Fruit fly (Drosophila melanogaster) whole organism, embryonic: ENCODE data around the gene CG7149.

Experiments used
- Atf3 ChIP-seq: fragments of 200-800 bp; sonication (Bioruptor generic); optimal IDR thresholded peaks from 3 replicates; lab custom pipeline; 2016; ENCODE audit warnings: missing biosample characterization, missing genetic modification characterization
- BEAF-32 ChIP-seq: fragments of 200-800 bp; sonication (Bioruptor generic); optimal IDR thresholded peaks from 3 replicates; lab custom pipeline; 2017; ENCODE audit warnings: missing biosample characterization, missing genetic modification characterization, mild to moderate bottlenecking, moderate library complexity, missing genetic modification reagents
- BtbVII ChIP-seq: fragments of 200-800 bp; sonication (Bioruptor generic); optimal IDR thresholded peaks from 3 replicates; lab custom pipeline; 2017; ENCODE audit warnings: missing biosample characterization, mild to moderate bottlenecking, missing genetic modification characterization
- CG10209 ChIP-seq: fragments of 200-800 bp; sonication (Bioruptor generic); optimal IDR thresholded peaks from 3 replicates; lab custom pipeline; 2017; ENCODE audit warnings: missing biosample characterization, mild to moderate bottlenecking, missing genetic modification characterization, missing genetic modification reagents
- CG10366 ChIP-seq: fragments of 200-800 bp; sonication (Bioruptor generic); IDR thresholded peaks from 2 replicates; pipeline ENCODE4 v1.3.6; 2022; ENCODE audit warnings: missing biosample characterization, missing genetic modification characterization
- CG10462 ChIP-seq: fragments of 200-800 bp; sonication (Bioruptor generic); optimal IDR thresholded peaks from 2 replicates; lab custom pipeline; 2016; ENCODE audit warnings: missing biosample characterization, missing genetic modification characterization
- CG10565 ChIP-seq: fragments of 200-800 bp; sonication (Bioruptor generic); optimal IDR thresholded peaks from 3 replicates; lab custom pipeline; 2016; ENCODE audit warnings: missing biosample characterization, mild to moderate bottlenecking, missing genetic modification characterization
- CG12219 ChIP-seq: fragments of 200-800 bp; sonication (Bioruptor generic); optimal IDR thresholded peaks from 3 replicates; lab custom pipeline; 2018; ENCODE audit warnings: missing biosample characterization, mild to moderate bottlenecking, missing genetic modification characterization
- CG12236 ChIP-seq: fragments of 200-800 bp; sonication (Bioruptor generic); optimal IDR thresholded peaks from 2 replicates; lab custom pipeline; 2016; ENCODE audit warnings: missing biosample characterization, missing genetic modification characterization
- CG12659 ChIP-seq: fragments of 200-800 bp; sonication (Bioruptor generic); optimal IDR thresholded peaks from 3 replicates; lab custom pipeline; 2017; ENCODE audit warnings: mild to moderate bottlenecking, missing biosample characterization, missing genetic modification reagents, missing genetic modification characterization
- CG2199 ChIP-seq: fragments of 200-800 bp; sonication (Bioruptor generic); IDR thresholded peaks from 3 replicates; pipeline ENCODE4 v1.3.6; 2022; ENCODE audit warnings: missing biosample characterization, missing genetic modification characterization
- CG2712 ChIP-seq: fragments of 200-800 bp; optimal IDR thresholded peaks from 3 replicates; lab custom pipeline; 2019; ENCODE audit warnings: missing biosample characterization, mild to moderate bottlenecking, missing genetic modification characterization, moderate library complexity
- CG3065 ChIP-seq: fragments of 200-800 bp; sonication (Bioruptor generic); optimal IDR thresholded peaks from 2 replicates; lab custom pipeline; 2016; ENCODE audit warnings: missing biosample characterization, missing genetic modification characterization
- CG31365 ChIP-seq: fragments of 200-800 bp; sonication (Bioruptor generic); optimal IDR thresholded peaks from 2 replicates; lab custom pipeline; 2018; ENCODE audit warnings: missing biosample characterization, mild to moderate bottlenecking, missing genetic modification characterization
- CG4328 ChIP-seq: fragments of 200-800 bp; sonication (Bioruptor generic); optimal IDR thresholded peaks from 3 replicates; lab custom pipeline; 2017; ENCODE audit warnings: missing biosample characterization, missing genetic modification reagents, missing genetic modification characterization
- CG7271 ChIP-seq: fragments of 200-800 bp; sonication (Bioruptor generic); optimal IDR thresholded peaks from 2 replicates; lab custom pipeline; 2018; ENCODE audit warnings: missing biosample characterization, mild to moderate bottlenecking, missing genetic modification characterization, moderate library complexity
- CG7928 ChIP-seq: fragments of 200-800 bp; sonication (Bioruptor generic); optimal IDR thresholded peaks from 2 replicates; lab custom pipeline; 2017; ENCODE audit warnings: missing biosample characterization, mild to moderate bottlenecking, missing genetic modification characterization
- CG8290 ChIP-seq, 3 experiments: fragments of 200-800 bp; sonication (Bioruptor generic); optimal IDR thresholded peaks; 2 replicates each; lab custom pipeline; 2016 to 2019; ENCODE audit warnings: missing biosample characterization in 3 of 3, missing genetic modification characterization in 3 of 3, mild to moderate bottlenecking in 2 of 3, moderate library complexity in 1 of 3
- CG8359 ChIP-seq: fragments of 200-800 bp; sonication (Bioruptor generic); optimal IDR thresholded peaks from 2 replicates; lab custom pipeline; 2017; ENCODE audit warnings: missing biosample characterization, mild to moderate bottlenecking, missing genetic modification characterization, borderline replicate concordance
- CG9215 ChIP-seq: fragments of 200-800 bp; sonication (Bioruptor generic); IDR thresholded peaks from 2 replicates; pipeline ENCODE4 v1.3.6; 2022; ENCODE audit warnings: missing biosample characterization, missing genetic modification characterization
- CTCF ChIP-seq: fragments of 200-800 bp; sonication (Bioruptor generic); optimal IDR thresholded peaks from 2 replicates; lab custom pipeline; 2017; ENCODE audit warnings: missing biosample characterization, mild to moderate bottlenecking, missing genetic modification characterization, moderate library complexity
- Camta ChIP-seq: fragments of 200-800 bp; sonication (Bioruptor generic); optimal IDR thresholded peaks from 2 replicates; lab custom pipeline; 2016; ENCODE audit warnings: missing biosample characterization, missing genetic modification characterization
- Fer3 ChIP-seq: fragments of 200-800 bp; sonication (Bioruptor generic); optimal IDR thresholded peaks from 2 replicates; lab custom pipeline; 2018; ENCODE audit warnings: missing biosample characterization, mild to moderate bottlenecking, missing genetic modification characterization, moderate library complexity
- HmgD ChIP-seq: fragments of 200-800 bp; sonication (Bioruptor generic); optimal IDR thresholded peaks from 3 replicates; lab custom pipeline; 2016; ENCODE audit warnings: missing biosample characterization, missing genetic modification characterization
- Hr39 ChIP-seq: fragments of >200 bp; optimal IDR thresholded peaks from 2 replicates; lab custom pipeline; 2017
- Oli ChIP-seq: fragments of 200-800 bp; sonication (Bioruptor generic); optimal IDR thresholded peaks from 2 replicates; lab custom pipeline; 2018; ENCODE audit warnings: missing biosample characterization, mild to moderate bottlenecking, missing genetic modification characterization, moderate library complexity
- Taf1 ChIP-seq: fragments of 200-800 bp; sonication (Bioruptor generic); IDR thresholded peaks from 2 replicates; pipeline ENCODE4 v1.3.6; 2022; ENCODE audit warnings: missing biosample characterization, missing genetic modification characterization
- Usf ChIP-seq: fragments of 200-800 bp; sonication (Bioruptor generic); optimal IDR thresholded peaks from 2 replicates; lab custom pipeline; 2017; ENCODE audit warnings: missing genotype, missing biosample characterization, missing genetic modification characterization
- ac ChIP-seq: fragments of 200-800 bp; sonication (Bioruptor generic); optimal IDR thresholded peaks from 3 replicates; lab custom pipeline; 2017; ENCODE audit warnings: missing biosample characterization, mild to moderate bottlenecking, missing genetic modification characterization
- bigmax ChIP-seq: fragments of 200-800 bp; sonication (Bioruptor generic); optimal IDR thresholded peaks from 2 replicates; lab custom pipeline; 2018; ENCODE audit warnings: missing biosample characterization, mild to moderate bottlenecking, missing genetic modification characterization
- bowl ChIP-seq: fragments of 200-800 bp; sonication (Bioruptor generic); IDR thresholded peaks from 2 replicates; pipeline ENCODE4 v1.3.6; 2022; ENCODE audit warnings: missing biosample characterization, missing genetic modification characterization
- eyg ChIP-seq: fragments of 200-800 bp; sonication (Bioruptor generic); optimal IDR thresholded peaks from 3 replicates; lab custom pipeline; 2016; ENCODE audit warnings: missing biosample characterization, missing genetic modification characterization
- gsb ChIP-seq: fragments of 200-800 bp; sonication (Bioruptor generic); IDR thresholded peaks from 2 replicates; pipeline ENCODE4 v1.3.6; 2022; ENCODE audit warnings: missing biosample characterization, missing genetic modification characterization
- ind ChIP-seq: fragments of 200-800 bp; sonication (Bioruptor generic); optimal IDR thresholded peaks from 3 replicates; lab custom pipeline; 2016; ENCODE audit warnings: missing biosample characterization, missing genetic modification characterization
- insv ChIP-seq, 2 experiments: fragments of 200-800 bp; sonication (Bioruptor generic); optimal IDR thresholded peaks; 3 replicates each; lab custom pipeline; 2016 to 2018; ENCODE audit warnings: missing biosample characterization in 2 of 2, missing genetic modification characterization in 2 of 2
- jigr1 ChIP-seq: fragments of 200-800 bp; sonication (Bioruptor generic); IDR thresholded peaks from 3 replicates; pipeline ENCODE4 v1.3.6; 2022; ENCODE audit warnings: missing biosample characterization, missing genetic modification characterization
- mirr ChIP-seq: fragments of 200-800 bp; sonication (Bioruptor generic); optimal IDR thresholded peaks from 3 replicates; lab custom pipeline; 2018; ENCODE audit warnings: missing biosample characterization, mild to moderate bottlenecking, missing genetic modification characterization
- nerfin-2 ChIP-seq: fragments of 200-800 bp; sonication (Bioruptor generic); IDR thresholded peaks from 2 replicates; pipeline ENCODE4 v1.3.6; 2022; ENCODE audit warnings: missing biosample characterization, missing genetic modification characterization; ENCODE audit not compliant: partially characterized antibody
- otp ChIP-seq: fragments of 200-800 bp; sonication (Bioruptor generic); IDR thresholded peaks from 3 replicates; pipeline ENCODE4, ENCODE4 v1.3.6; 2022; ENCODE audit warnings: missing biosample characterization, missing genetic modification characterization
- p53 ChIP-seq: fragments of 200-800 bp; sonication (Bioruptor generic); optimal IDR thresholded peaks from 2 replicates; lab custom pipeline; 2016; ENCODE audit warnings: missing biosample characterization, missing genetic modification characterization
- sc ChIP-seq, 3 experiments: fragments of >200 bp in 2 of 3; fragments of 200-800 bp in 1 of 3; sonication (Bioruptor generic) in 1 of 3; optimal IDR thresholded peaks; 2 replicates in 2 of 3; 3 replicates in 1 of 3; lab custom pipeline; 2017; ENCODE audit warnings: mild to moderate bottlenecking in 1 of 3, missing biosample characterization in 1 of 3, missing genetic modification characterization in 1 of 3, missing genetic modification reagents in 1 of 3
- sd ChIP-seq: fragments of 200-800 bp; sonication (Bioruptor generic); optimal IDR thresholded peaks from 3 replicates; lab custom pipeline; 2018; ENCODE audit warnings: missing biosample characterization, mild to moderate bottlenecking, missing genetic modification characterization, moderate library complexity
- so ChIP-seq: fragments of 200-800 bp; sonication (Bioruptor generic); IDR thresholded peaks from 3 replicates; pipeline ENCODE4 v1.3.6; 2022; ENCODE audit warnings: missing biosample characterization, missing genetic modification characterization
- stc ChIP-seq: fragments of 200-800 bp; sonication (Bioruptor generic); IDR thresholded peaks from 2 replicates; pipeline ENCODE4 v1.3.6; 2022; ENCODE audit warnings: missing biosample characterization, missing genetic modification characterization
- tgo ChIP-seq: fragments of 200-800 bp; sonication (Bioruptor generic); IDR thresholded peaks from 3 replicates; pipeline ENCODE4 v1.3.6; 2022; ENCODE audit warnings: missing biosample characterization, missing genetic modification characterization
- toy ChIP-seq: fragments of 200-800 bp; sonication (Bioruptor generic); IDR thresholded peaks from 2 replicates; pipeline ENCODE4 v1.3.6; 2022; ENCODE audit warnings: missing biosample characterization, missing genetic modification characterization
- yki ChIP-seq: fragments of >200 bp; optimal IDR thresholded peaks from 3 replicates; lab custom pipeline; 2018
- zfh1 ChIP-seq: fragments of 200-800 bp; sonication (Bioruptor generic); IDR thresholded peaks from 3 replicates; pipeline ENCODE4 v1.3.6; 2022; ENCODE audit warnings: missing biosample characterization, missing genetic modification characterization

The CG7149 gene

dm6 chr2L:7808886-7809698 lies 18.7 kb upstream of the CG7149 start (continued):
- TF ChIP-seq BEAF-32 (GFP tag; lab: Kevin White, UChicago) = no peak
- TF ChIP-seq Usf (GFP tag; lab: Kevin White, UChicago) = no peak
- no peak for TF ChIP-seq Atf3 (GFP tag; lab: Kevin White, UChicago)
- no peak for TF ChIP-seq CG10366 (GFP tag; lab: Robert Waterston, UW)
- TF ChIP-seq so = peak; percentile 21; the same call in 1 of the 3 replicates
- TF ChIP-seq otp = no peak
- no peak for TF ChIP-seq Hr39 (lab: Kevin White, UChicago)
- no peak for TF ChIP-seq CG8359 (GFP tag; lab: Kevin White, UChicago)
- TF ChIP-seq ac (GFP tag; lab: Kevin White, UChicago) = no peak
- no peak for TF ChIP-seq CG12236 (GFP tag; lab: Kevin White, UChicago)
- no peak for TF ChIP-seq CG7271 (tag; lab: Kevin White, UChicago)
- no peak for TF ChIP-seq CG9215
- TF ChIP-seq gsb (GFP tag; lab: Robert Waterston, UW) = no peak
- TF ChIP-seq CG10565 (GFP tag; lab: Kevin White, UChicago) = no peak
- no peak for TF ChIP-seq Camta (GFP tag; lab: Kevin White, UChicago)
- no peak for TF ChIP-seq CG10462
- 0 out of 3 replicates have a peak, but pooled peaks have one; percentile 8 for TF ChIP-seq CG2199 (GFP tag; lab: Robert Waterston, UW)
- no peak for TF ChIP-seq nerfin-2
- TF ChIP-seq CG31365 (tag; lab: Kevin White, UChicago) = no peak
- no peak for TF ChIP-seq CG12659
- no peak for TF ChIP-seq CG12219 (GFP tag; lab: Kevin White, UChicago)
- no peak for TF ChIP-seq Taf1 (GFP tag; lab: Robert Waterston, UW)
- TF ChIP-seq Oli (tag; lab: Kevin White, UChicago) = no peak
- TF ChIP-seq CG2712 (tag; lab: Kevin White, UChicago) = no peak
- TF ChIP-seq BtbVII (GFP tag; lab: Kevin White, UChicago) = no peak
- no peak for TF ChIP-seq CG10209 (GFP tag; lab: Kevin White, UChicago)
- no peak for TF ChIP-seq ind (GFP tag; lab: Kevin White, UChicago)
- TF ChIP-seq bigmax (GFP tag; lab: Kevin White, UChicago) = no peak
- TF ChIP-seq CTCF (GFP tag; lab: Kevin White, UChicago) = peak; percentile 89
- TF ChIP-seq mirr (GFP tag; lab: Kevin White, UChicago) = peak; percentile 58
- no peak for TF ChIP-seq Fer3
- TF ChIP-seq eyg (GFP tag; lab: Kevin White, UChicago) = no peak
- TF ChIP-seq sd (tag; lab: Kevin White, UChicago) = no peak
- no peak for TF ChIP-seq jigr1
- TF ChIP-seq tgo (GFP tag; lab: Robert Waterston, UW) = no peak
- TF ChIP-seq yki = no peak
- TF ChIP-seq HmgD = no peak
- peak; percentile 9; the same call in 1 of the 2 replicates for TF ChIP-seq stc
- no peak for TF ChIP-seq CG3065
- TF ChIP-seq CG4328 = peak; percentile 37
- TF ChIP-seq CG7928 (GFP tag; lab: Kevin White, UChicago) = no peak
- TF ChIP-seq insv (GFP tag; optimal IDR thresholded peaks at IDR 0.05; lab: Kevin White, UChicago) = peak in 1 of 2 experiments; percentile 60
- no peak for TF ChIP-seq toy
- no peak for TF ChIP-seq p53 (GFP tag; lab: Kevin White, UChicago)
- no peak for TF ChIP-seq bowl
- TF ChIP-seq sc (optimal IDR thresholded peaks at IDR 0.05; lab: Kevin White, UChicago) = no peak
- TF ChIP-seq sc (GFP tag; optimal IDR thresholded peaks at IDR 0.05; lab: Kevin White, UChicago) = no peak
- no peak for TF ChIP-seq CG8290 (GFP tag; optimal IDR thresholded peaks at IDR 0.05; lab: Kevin White, UChicago)
- TF ChIP-seq CG8290 (tag; optimal IDR thresholded peaks at IDR 0.05; lab: Kevin White, UChicago) = peak in 1 of 2 experiments; percentile 27
- TF ChIP-seq zfh1 (GFP tag; lab: Robert Waterston, UW) = 0 out of 3 replicates have a peak, but pooled peaks have one; percentile 3
